Worm (Caenorhabditis elegans) whole organism, L2 larva: ENCODE data around the gene nhr-54.

Experiments used
- F13H6.1 ChIP-seq: sonication (generic microtip); optimal IDR thresholded peaks from 2 replicates; lab custom pipeline; 2016; ENCODE audit warnings: missing genetic modification characterization, missing compliant biosample characterization
- R02D3.7 ChIP-seq: fragments of 150-350 bp; optimal IDR thresholded peaks from 2 replicates; lab custom pipeline; 2014; ENCODE audit warnings: missing biosample characterization, missing genetic modification characterization
- Y55F3AM.14 ChIP-seq: fragments of 200-800 bp; sonication (Bioruptor generic); optimal IDR thresholded peaks from 2 replicates; lab custom pipeline; 2018; ENCODE audit warnings: mild to moderate bottlenecking, missing genetic modification characterization, missing compliant biosample characterization
- alr-1 ChIP-seq: fragments of 150-350 bp; optimal IDR thresholded peaks from 2 replicates; lab custom pipeline; 2014; ENCODE audit warnings: missing biosample characterization, missing genetic modification characterization
- ama-1 ChIP-seq: fragments of 150-350 bp; optimal IDR thresholded peaks from 2 replicates; lab custom pipeline; 2018; ENCODE audit warnings: inconsistent platforms
- blmp-1 ChIP-seq: sonication (generic microtip); optimal IDR thresholded peaks from 2 replicates; lab custom pipeline; 2017; ENCODE audit warnings: missing genetic modification characterization, mild to moderate bottlenecking, missing compliant biosample characterization, antibody characterized with exemption, moderate library complexity; ENCODE audit not compliant: insufficient read depth
- ceh-82 ChIP-seq: fragments of 150-350 bp; optimal IDR thresholded peaks from 2 replicates; lab custom pipeline; 2014; ENCODE audit warnings: missing biosample characterization, missing genetic modification characterization
- crh-2 ChIP-seq: sonication (generic microtip); optimal IDR thresholded peaks from 2 replicates; lab custom pipeline; 2017; ENCODE audit warnings: missing biosample characterization, missing genetic modification characterization
- dmd-4 ChIP-seq: sonication (generic microtip); optimal IDR thresholded peaks from 2 replicates; lab custom pipeline; 2017; ENCODE audit warnings: missing biosample characterization, missing genetic modification characterization
- egl-27 ChIP-seq: sonication (generic microtip); optimal IDR thresholded peaks from 3 replicates; lab custom pipeline; 2017; ENCODE audit warnings: missing biosample characterization, missing genetic modification reagents, missing genetic modification characterization
- elt-1 ChIP-seq: fragments of 150-350 bp; optimal IDR thresholded peaks from 2 replicates; lab custom pipeline; 2014; ENCODE audit warnings: missing biosample characterization, missing genetic modification characterization
- elt-3 ChIP-seq: sonication (generic microtip); optimal IDR thresholded peaks from 2 replicates; lab custom pipeline; 2017; ENCODE audit warnings: missing biosample characterization, missing genetic modification characterization
- fos-1 ChIP-seq: fragments of 150-350 bp; optimal IDR thresholded peaks from 2 replicates; lab custom pipeline; 2014; ENCODE audit warnings: missing biosample characterization, missing genetic modification characterization
- gmeb-1 ChIP-seq: fragments of 150-350 bp; optimal IDR thresholded peaks from 2 replicates; lab custom pipeline; 2014; ENCODE audit warnings: missing biosample characterization, missing genetic modification characterization
- lin-11 ChIP-seq: fragments of 150-350 bp; sonication (generic microtip); optimal IDR thresholded peaks from 2 replicates; lab custom pipeline; 2014; ENCODE audit warnings: missing biosample characterization, missing genetic modification characterization, inconsistent platforms, mixed read lengths
- lin-13 ChIP-seq: fragments of 150-350 bp; optimal IDR thresholded peaks from 2 replicates; lab custom pipeline; 2014; ENCODE audit warnings: missing biosample characterization, missing genetic modification reagents, missing genetic modification characterization
- lsy-2 ChIP-seq, 2 experiments: fragments of 150-350 bp in 1 of 2; sonication (generic microtip) in 1 of 2; optimal IDR thresholded peaks; 2 replicates each; lab custom pipeline; 2014 to 2017; ENCODE audit warnings: missing biosample characterization in 2 of 2, missing genetic modification characterization in 2 of 2
- mab-5 ChIP-seq: fragments of 150-350 bp; optimal IDR thresholded peaks from 2 replicates; lab custom pipeline; 2014; ENCODE audit warnings: missing biosample characterization, missing genetic modification characterization
- mbf-1 ChIP-seq: sonication (generic microtip); optimal IDR thresholded peaks from 2 replicates; lab custom pipeline; 2017; ENCODE audit warnings: missing biosample characterization, missing genetic modification characterization
- mdl-1 ChIP-seq, 2 experiments: fragments of 150-350 bp in 1 of 2; sonication (generic microtip) in 1 of 2; optimal IDR thresholded peaks; 2 replicates each; lab custom pipeline; 2017; ENCODE audit warnings: missing biosample characterization in 2 of 2, missing genetic modification characterization in 2 of 2
- nhr-10 ChIP-seq: sonication (generic microtip); optimal IDR thresholded peaks from 2 replicates; lab custom pipeline; 2017; ENCODE audit warnings: missing biosample characterization, missing genetic modification characterization
- nhr-12 ChIP-seq: fragments of 150-350 bp; optimal IDR thresholded peaks from 2 replicates; lab custom pipeline; 2014; ENCODE audit warnings: missing biosample characterization, missing genetic modification characterization
- nhr-129 ChIP-seq: fragments of 150-350 bp; optimal IDR thresholded peaks from 2 replicates; lab custom pipeline; 2014; ENCODE audit warnings: missing biosample characterization, missing genetic modification characterization
- nhr-21 ChIP-seq: fragments of 150-350 bp; optimal IDR thresholded peaks from 2 replicates; lab custom pipeline; 2014; ENCODE audit warnings: missing biosample characterization, missing genetic modification characterization
- nhr-237 ChIP-seq: fragments of 150-350 bp; optimal IDR thresholded peaks from 2 replicates; lab custom pipeline; 2014; ENCODE audit warnings: missing biosample characterization, missing genetic modification characterization
- nhr-25 ChIP-seq: fragments of 150-350 bp; sonication (generic microtip); optimal IDR thresholded peaks from 3 replicates; lab custom pipeline; 2014; ENCODE audit warnings: missing biosample characterization, missing genetic modification characterization
- nhr-6 ChIP-seq: fragments of 150-350 bp; optimal IDR thresholded peaks from 2 replicates; lab custom pipeline; 2014; ENCODE audit warnings: missing biosample characterization, missing genetic modification characterization
- peb-1 ChIP-seq: fragments of 150-350 bp; optimal IDR thresholded peaks from 2 replicates; lab custom pipeline; 2014; ENCODE audit warnings: missing biosample characterization, missing genetic modification characterization
- sem-4 ChIP-seq: fragments of 150-350 bp; optimal IDR thresholded peaks from 2 replicates; lab custom pipeline; 2014; ENCODE audit warnings: missing biosample characterization, missing genetic modification reagents, missing genetic modification characterization
- skn-1 ChIP-seq: sonication (generic microtip); optimal IDR thresholded peaks from 2 replicates; lab custom pipeline; 2017; ENCODE audit warnings: missing biosample characterization, missing genetic modification characterization
- sma-3 ChIP-seq: sonication (generic microtip); optimal IDR thresholded peaks from 2 replicates; lab custom pipeline; 2016; ENCODE audit warnings: missing genetic modification reagents, missing genetic modification characterization, missing compliant biosample characterization
- sma-9 ChIP-seq, 2 experiments: fragments of 150-350 bp in 1 of 2; sonication (generic microtip) in 1 of 2; optimal IDR thresholded peaks; 2 replicates each; lab custom pipeline; 2014 to 2016; ENCODE audit warnings: missing genetic modification characterization in 2 of 2, mild to moderate bottlenecking in 1 of 2, missing biosample characterization in 1 of 2, missing compliant biosample characterization in 1 of 2, missing genetic modification reagents in 1 of 2, moderate library complexity in 1 of 2
- snpc-4 ChIP-seq: fragments of 150-350 bp; optimal IDR thresholded peaks from 2 replicates; lab custom pipeline; 2014; ENCODE audit warnings: missing biosample characterization, missing genetic modification characterization
- unc-39 ChIP-seq: fragments of 150-350 bp; optimal IDR thresholded peaks from 2 replicates; lab custom pipeline; 2014; ENCODE audit warnings: missing biosample characterization, missing genetic modification characterization
- unc-55 ChIP-seq: fragments of 150-350 bp; sonication (generic microtip); optimal IDR thresholded peaks from 3 replicates; lab custom pipeline; 2014; ENCODE audit warnings: missing biosample characterization, missing genetic modification reagents, missing genetic modification characterization
- unc-62 ChIP-seq: fragments of 150-350 bp; optimal IDR thresholded peaks from 2 replicates; lab custom pipeline; 2014; ENCODE audit warnings: missing biosample characterization, missing genetic modification reagents, missing genetic modification characterization
- zag-1 ChIP-seq: fragments of 150-350 bp; optimal IDR thresholded peaks from 2 replicates; lab custom pipeline; 2014; ENCODE audit warnings: missing biosample characterization, missing genetic modification characterization
- ztf-1 ChIP-seq: fragments of 200-800 bp; sonication (Bioruptor generic); conservative IDR thresholded peaks from 2 replicates; pipeline ENCODE4 v1.3.6; 2022; ENCODE audit warnings: missing genetic modification characterization, missing compliant biosample characterization
- ztf-11 ChIP-seq: sonication (generic microtip); optimal IDR thresholded peaks from 2 replicates; lab custom pipeline; 2017; ENCODE audit warnings: missing biosample characterization, missing genetic modification characterization
- ztf-4 ChIP-seq: fragments of 150-350 bp; optimal IDR thresholded peaks from 2 replicates; lab custom pipeline; 2014; ENCODE audit warnings: missing biosample characterization, missing genetic modification characterization

Gene nhr-54

ce11 chrV:16505828-16506227 is at the start of gene nhr-54:
TSS of gene nhr-54 (minus strand) at chrV:16505928.
- no peak for TF ChIP-seq fos-1 (tag; lab: Kevin White, UChicago)
- TF ChIP-seq crh-2 (tag; lab: Kevin White, UChicago) = no peak
- TF ChIP-seq egl-27 (tag; lab: Kevin White, UChicago) = no peak
- no peak for TF ChIP-seq unc-62 (GFP tag; lab: Kevin White, UChicago)
- no peak for TF ChIP-seq elt-1
- no peak for TF ChIP-seq unc-39 (tag; lab: Kevin White, UChicago)
- TF ChIP-seq gmeb-1 (tag; lab: Kevin White, UChicago) = no peak
- no peak for TF ChIP-seq blmp-1 (tag; lab: Kevin White, UChicago)
- no peak for TF ChIP-seq peb-1 (tag; lab: Kevin White, UChicago)
- no peak for TF ChIP-seq skn-1 (tag; lab: Kevin White, UChicago)
- TF ChIP-seq mdl-1 (tag; optimal IDR thresholded peaks at IDR 0.05; lab: Kevin White, UChicago) = no peak
- no peak for TF ChIP-seq nhr-12 (tag; lab: Kevin White, UChicago)
- no peak for TF ChIP-seq zag-1
- no peak for TF ChIP-seq ama-1 (lab: Kevin White, UChicago)
- no peak for TF ChIP-seq nhr-10 (tag; lab: Kevin White, UChicago)
- no peak for TF ChIP-seq alr-1
- no peak for TF ChIP-seq sem-4 (tag; lab: Kevin White, UChicago)
- no peak for TF ChIP-seq nhr-25

ce11 chrV:16552929-16553328 is 47.2 kb upstream of the nhr-54 start, which contains the start of gene Y32B12B.4:
TSS of gene Y32B12B.4 (plus strand) at chrV:16553327.
- TF ChIP-seq nhr-10 (tag; lab: Kevin White, UChicago) = no peak
- TF ChIP-seq lin-11 (tag; lab: Kevin White, UChicago) = no peak
- TF ChIP-seq F13H6.1 (tag; lab: Kevin White, UChicago) = no peak
- TF ChIP-seq lin-13 (GFP tag; lab: Kevin White, UChicago) = no peak
- TF ChIP-seq nhr-237 (tag; lab: Kevin White, UChicago) = no peak
- no peak for TF ChIP-seq snpc-4
- no peak for TF ChIP-seq nhr-129 (tag; lab: Kevin White, UChicago)
- no peak for TF ChIP-seq nhr-25
- no peak for TF ChIP-seq mbf-1 (tag; lab: Kevin White, UChicago)
- no peak for TF ChIP-seq nhr-6 (tag; lab: Kevin White, UChicago)
- no peak for TF ChIP-seq lsy-2 (tag; optimal IDR thresholded peaks at IDR 0.05; lab: Kevin White, UChicago)
- TF ChIP-seq sma-3 (GFP tag; lab: Kevin White, UChicago) = no peak
- TF ChIP-seq gmeb-1 (tag; lab: Kevin White, UChicago) = no peak
- no peak for TF ChIP-seq nhr-21 (tag; lab: Kevin White, UChicago)
- no peak for TF ChIP-seq ztf-4 (tag; lab: Kevin White, UChicago)
- TF ChIP-seq elt-3 = no peak
- TF ChIP-seq sma-9 (GFP tag; optimal IDR thresholded peaks at IDR 0.05; lab: Kevin White, UChicago) = no peak
- no peak for TF ChIP-seq sma-9 (tag; optimal IDR thresholded peaks at IDR 0.05; lab: Kevin White, UChicago)
- TF ChIP-seq mab-5 = no peak
- TF ChIP-seq, all 48 proteins: peak for 0

ce11 chrV:16550680-16551079 is 45.0 kb upstream of the nhr-54 start, which contains the start of gene srbc-65:
TSS of gene srbc-65 (plus strand) at chrV:16550980.
- no peak for TF ChIP-seq unc-62 (GFP tag; lab: Kevin White, UChicago)
- no peak for TF ChIP-seq ztf-1 (GFP tag; lab: Robert Waterston, UW)
- no peak for TF ChIP-seq alr-1
- no peak for TF ChIP-seq mbf-1 (tag; lab: Kevin White, UChicago)
- no peak for TF ChIP-seq nhr-129 (tag; lab: Kevin White, UChicago)
- no peak for TF ChIP-seq ztf-4 (tag; lab: Kevin White, UChicago)
- TF ChIP-seq Y55F3AM.14 = no peak
- TF ChIP-seq ceh-82 (tag; lab: Kevin White, UChicago) = no peak
- TF ChIP-seq lin-11 (tag; lab: Kevin White, UChicago) = no peak
- no peak for TF ChIP-seq nhr-237 (tag; lab: Kevin White, UChicago)
- no peak for TF ChIP-seq dmd-4
- no peak for TF ChIP-seq elt-3
- TF ChIP-seq ztf-11 (tag; lab: Kevin White, UChicago) = no peak

ce11 chrV:16540657-16541056 is 34.9 kb upstream of the nhr-54 start:
- no peak for TF ChIP-seq R02D3.7
- TF ChIP-seq fos-1 (tag; lab: Kevin White, UChicago) = no peak
- TF ChIP-seq ztf-1 (GFP tag; lab: Robert Waterston, UW) = no peak
- no peak for TF ChIP-seq mdl-1 (tag; optimal IDR thresholded peaks at IDR 0.05; lab: Kevin White, UChicago)
- TF ChIP-seq Y55F3AM.14 = no peak
- no peak for TF ChIP-seq nhr-237 (tag; lab: Kevin White, UChicago)
- TF ChIP-seq unc-55 (GFP tag; lab: Kevin White, UChicago) = no peak
- no peak for TF ChIP-seq sma-9 (GFP tag; optimal IDR thresholded peaks at IDR 0.05; lab: Kevin White, UChicago)
- TF ChIP-seq sma-9 (tag; optimal IDR thresholded peaks at IDR 0.05; lab: Kevin White, UChicago) = no peak
- TF ChIP-seq ztf-4 (tag; lab: Kevin White, UChicago) = no peak
- TF ChIP-seq F13H6.1 (tag; lab: Kevin White, UChicago) = no peak
- no peak for TF ChIP-seq snpc-4
- TF ChIP-seq alr-1 = no peak
- TF ChIP-seq unc-39 (tag; lab: Kevin White, UChicago) = no peak
- no peak for TF ChIP-seq skn-1 (tag; lab: Kevin White, UChicago)
